Worm (Caenorhabditis elegans): Measurements from ENCODE around the gene clec-196.

The clec-196 gene

ce11 chrIV:17284099-17284498 is 7.3 kb downstream of the clec-196 start, which contains the start of gene nra-1:
Gene nra-1, minus strand, starts transcription at chrIV:17284199.
- TF ChIP-seq ceh-13 (GFP tag; optimal IDR thresholded peaks at IDR 0.05), result no peak
- TF ChIP-seq hnd-1 (tag; optimal IDR thresholded peaks at IDR 0.05), result no peak
- TF ChIP-seq B0310.2 (tag; optimal IDR thresholded peaks at IDR 0.05), result no peak
- no peak for TF ChIP-seq tbx-11 (GFP tag; IDR thresholded peaks at IDR 0.05)
- no peak for TF ChIP-seq ama-1 (optimal IDR thresholded peaks at IDR 0.05)
- TF ChIP-seq hmg-4 (GFP tag; optimal IDR thresholded peaks at IDR 0.05), result no peak
- no peak for TF ChIP-seq hmbx-1 (tag; optimal IDR thresholded peaks at IDR 0.05)
- TF ChIP-seq ceh-36 (tag; optimal IDR thresholded peaks at IDR 0.05), result no peak
- TF ChIP-seq aly-1 (tag; optimal IDR thresholded peaks at IDR 0.05), result no peak
- no peak for TF ChIP-seq sea-1 (GFP tag; conservative IDR thresholded peaks at IDR 0.05)
- TF ChIP-seq scrt-1 (GFP tag; IDR thresholded peaks at IDR 0.05), result no peak
- TF ChIP-seq tra-4 (tag; optimal IDR thresholded peaks at IDR 0.05), result no peak
- TF ChIP-seq tbx-37 (GFP tag; conservative IDR thresholded peaks at IDR 0.05), result no peak

ce11 chrIV:17285263-17285662 is 8.5 kb downstream of the clec-196 start:
- TF ChIP-seq F13C5.2 (tag; optimal IDR thresholded peaks at IDR 0.05) (no peak), B0310.2 (tag; optimal IDR thresholded peaks at IDR 0.05) (no peak), hnd-1 (tag; optimal IDR thresholded peaks at IDR 0.05) (no peak), aly-1 (tag; optimal IDR thresholded peaks at IDR 0.05) (no peak), ama-1 (optimal IDR thresholded peaks at IDR 0.05) (no peak), hmbx-1 (tag; optimal IDR thresholded peaks at IDR 0.05) (no peak), hmg-4 (GFP tag; optimal IDR thresholded peaks at IDR 0.05) (no peak), ceh-36 (tag; optimal IDR thresholded peaks at IDR 0.05) (no peak), tbx-37 (GFP tag; conservative IDR thresholded peaks at IDR 0.05) (no peak), sea-1 (GFP tag; conservative IDR thresholded peaks at IDR 0.05) (no peak), flt-1 (GFP tag; IDR thresholded peaks at IDR 0.05) (no peak), ceh-13 (GFP tag; optimal IDR thresholded peaks at IDR 0.05) (no peak), pes-1 (GFP tag; IDR thresholded peaks at IDR 0.05) (no peak), scrt-1 (GFP tag; IDR thresholded peaks at IDR 0.05) (no peak), ets-7 (tag; optimal IDR thresholded peaks at IDR 0.05) (no peak), tra-4 (tag; optimal IDR thresholded peaks at IDR 0.05) (no peak), tbx-11 (GFP tag; IDR thresholded peaks at IDR 0.05) (no peak)

ce11 chrIV:17287908-17288675 is 11.3 kb downstream of the clec-196 start, which contains the start of gene zipt-7.1:
Gene zipt-7.1, minus strand, starts transcription at chrIV:17288139.
- TF ChIP-seq pes-1 (GFP tag; IDR thresholded peaks at IDR 0.05) (no peak), tra-4 (tag; optimal IDR thresholded peaks at IDR 0.05) (no peak), scrt-1 (GFP tag; IDR thresholded peaks at IDR 0.05) (no peak), ceh-36 (tag; optimal IDR thresholded peaks at IDR 0.05) (no peak), hmbx-1 (tag; optimal IDR thresholded peaks at IDR 0.05) (no peak), F13C5.2 (tag; optimal IDR thresholded peaks at IDR 0.05) (no peak), flt-1 (GFP tag; IDR thresholded peaks at IDR 0.05) (no peak), ceh-13 (GFP tag; optimal IDR thresholded peaks at IDR 0.05) (no peak), sea-1 (GFP tag; conservative IDR thresholded peaks at IDR 0.05) (no peak), hmg-4 (GFP tag; optimal IDR thresholded peaks at IDR 0.05) (no peak), aly-1 (tag; optimal IDR thresholded peaks at IDR 0.05) (no peak), ets-7 (tag; optimal IDR thresholded peaks at IDR 0.05) (no peak)

- TF ChIP-seq scrt-1 (GFP tag; IDR thresholded peaks at IDR 0.05) (no peak), ets-7 (tag; optimal IDR thresholded peaks at IDR 0.05) (no peak), tbx-11 (GFP tag; IDR thresholded peaks at IDR 0.05) (no peak), sea-1 (GFP tag; conservative IDR thresholded peaks at IDR 0.05) (no peak), tbx-37 (GFP tag; conservative IDR thresholded peaks at IDR 0.05) (no peak), flt-1 (GFP tag; IDR thresholded peaks at IDR 0.05) (no peak), aly-1 (tag; optimal IDR thresholded peaks at IDR 0.05) (no peak), F13C5.2 (tag; optimal IDR thresholded peaks at IDR 0.05) (no peak), tra-4 (tag; optimal IDR thresholded peaks at IDR 0.05) (no peak), hmg-4 (GFP tag; optimal IDR thresholded peaks at IDR 0.05) (no peak)
Measured at ce11 chrIV:17291629-17292199, 15.0 kb downstream of the clec-196 start, which contains the start of the genes T28F3.11 and slc-17.4. Gene T28F3.11, minus strand, starts transcription at chrIV:17291679. Gene slc-17.4, minus strand, starts transcription at chrIV:17291733.

ce11 chrIV:17292350-17292749 is 15.6 kb downstream of the clec-196 start:
- TF ChIP-seq ceh-36 (tag; optimal IDR thresholded peaks at IDR 0.05) (no peak), tbx-11 (GFP tag; IDR thresholded peaks at IDR 0.05) (no peak), aly-1 (tag; optimal IDR thresholded peaks at IDR 0.05) (no peak), pes-1 (GFP tag; IDR thresholded peaks at IDR 0.05) (no peak), hmg-4 (GFP tag; optimal IDR thresholded peaks at IDR 0.05) (no peak), hmbx-1 (tag; optimal IDR thresholded peaks at IDR 0.05) (no peak), tra-4 (tag; optimal IDR thresholded peaks at IDR 0.05) (no peak), tbx-37 (GFP tag; conservative IDR thresholded peaks at IDR 0.05) (no peak), B0310.2 (tag; optimal IDR thresholded peaks at IDR 0.05) (no peak), ceh-13 (GFP tag; optimal IDR thresholded peaks at IDR 0.05) (no peak), ama-1 (optimal IDR thresholded peaks at IDR 0.05) (no peak)

ce11 chrIV:17293068-17293467 is 16.3 kb downstream of the clec-196 start:
- TF ChIP-seq scrt-1 (GFP tag; IDR thresholded peaks at IDR 0.05) (no peak), tra-4 (tag; optimal IDR thresholded peaks at IDR 0.05) (no peak), sea-1 (GFP tag; conservative IDR thresholded peaks at IDR 0.05) (no peak), ceh-13 (GFP tag; optimal IDR thresholded peaks at IDR 0.05) (no peak), pes-1 (GFP tag; IDR thresholded peaks at IDR 0.05) (no peak), ceh-36 (tag; optimal IDR thresholded peaks at IDR 0.05) (no peak), tbx-37 (GFP tag; conservative IDR thresholded peaks at IDR 0.05) (no peak), flt-1 (GFP tag; IDR thresholded peaks at IDR 0.05) (no peak), ets-7 (tag; optimal IDR thresholded peaks at IDR 0.05) (no peak), ama-1 (optimal IDR thresholded peaks at IDR 0.05) (no peak), aly-1 (tag; optimal IDR thresholded peaks at IDR 0.05) (no peak)

- TF ChIP-seq hmg-4 (GFP tag; optimal IDR thresholded peaks at IDR 0.05) (no peak), tbx-37 (GFP tag; conservative IDR thresholded peaks at IDR 0.05) (no peak), ceh-36 (tag; optimal IDR thresholded peaks at IDR 0.05) (no peak), scrt-1 (GFP tag; IDR thresholded peaks at IDR 0.05) (no peak), hnd-1 (tag; optimal IDR thresholded peaks at IDR 0.05) (no peak), B0310.2 (tag; optimal IDR thresholded peaks at IDR 0.05) (no peak), flt-1 (GFP tag; IDR thresholded peaks at IDR 0.05) (no peak), ama-1 (optimal IDR thresholded peaks at IDR 0.05) (no peak), ets-7 (tag; optimal IDR thresholded peaks at IDR 0.05) (no peak), sea-1 (GFP tag; conservative IDR thresholded peaks at IDR 0.05) (no peak), ceh-13 (GFP tag; optimal IDR thresholded peaks at IDR 0.05) (no peak), pes-1 (GFP tag; IDR thresholded peaks at IDR 0.05) (no peak), hmbx-1 (tag; optimal IDR thresholded peaks at IDR 0.05) (no peak), aly-1 (tag; optimal IDR thresholded peaks at IDR 0.05) (no peak), tra-4 (tag; optimal IDR thresholded peaks at IDR 0.05) (no peak)
Measured at ce11 chrIV:17293679-17294078, 16.9 kb downstream of the clec-196 start.

All from whole organism, early embryonic.